Fruit fly (Drosophila melanogaster) whole organism, embryonic: Measurements from ENCODE around the gene PolG2.

ENCODE experiments used
- Asciz ChIP-seq: fragments of 200-800 bp; sonication (Bioruptor generic); optimal IDR thresholded peaks from 2 replicates; lab custom pipeline; 2017; ENCODE audit warnings: missing biosample characterization, mild to moderate bottlenecking, missing genetic modification characterization, missing genetic modification reagents
- Atf-2 ChIP-seq: fragments of 200-800 bp; sonication (Bioruptor generic); optimal IDR thresholded peaks from 2 replicates; lab custom pipeline; 2016; ENCODE audit warnings: missing biosample characterization, missing genetic modification characterization
- CG10147 ChIP-seq: fragments of 200-800 bp; sonication (Bioruptor generic); optimal IDR thresholded peaks from 2 replicates; lab custom pipeline; 2019; ENCODE audit warnings: missing biosample characterization, mild to moderate bottlenecking, missing genetic modification characterization, moderate library complexity
- CG10431 ChIP-seq: fragments of 200-800 bp; sonication (Bioruptor generic); optimal IDR thresholded peaks from 3 replicates; lab custom pipeline; 2018; ENCODE audit warnings: missing biosample characterization, mild to moderate bottlenecking, missing genetic modification characterization
- CG12104 ChIP-seq: fragments of 200-800 bp; sonication (Bioruptor generic); optimal IDR thresholded peaks from 3 replicates; lab custom pipeline; 2016; ENCODE audit warnings: missing biosample characterization, missing genetic modification characterization
- CG12219 ChIP-seq: fragments of 200-800 bp; sonication (Bioruptor generic); optimal IDR thresholded peaks from 3 replicates; lab custom pipeline; 2018; ENCODE audit warnings: missing biosample characterization, mild to moderate bottlenecking, missing genetic modification characterization
- CG1233 ChIP-seq: fragments of 200-800 bp; sonication (Bioruptor generic); optimal IDR thresholded peaks from 4 replicates; lab custom pipeline; 2018; ENCODE audit warnings: missing biosample characterization, mild to moderate bottlenecking, missing genetic modification characterization
- CG12391 ChIP-seq: fragments of 200-800 bp; sonication (Bioruptor generic); optimal IDR thresholded peaks from 3 replicates; lab custom pipeline; 2018; ENCODE audit warnings: missing biosample characterization, mild to moderate bottlenecking, missing genetic modification characterization, moderate library complexity
- CG12744 ChIP-seq: fragments of 200-800 bp; sonication (Bioruptor generic); optimal IDR thresholded peaks from 2 replicates; lab custom pipeline; 2016; ENCODE audit warnings: missing biosample characterization, missing genetic modification characterization
- CG13123 ChIP-seq: fragments of 200-800 bp; sonication (Bioruptor generic); optimal IDR thresholded peaks from 2 replicates; lab custom pipeline; 2016; ENCODE audit warnings: missing biosample characterization, missing genetic modification characterization
- CG1529 ChIP-seq: fragments of 200-800 bp; sonication (Bioruptor generic); optimal IDR thresholded peaks from 3 replicates; lab custom pipeline; 2018; ENCODE audit warnings: missing biosample characterization, missing genetic modification characterization
- CG17361 ChIP-seq: fragments of 200-800 bp; sonication (Bioruptor generic); IDR thresholded peaks from 3 replicates; pipeline ENCODE4 v1.3.6; 2022; ENCODE audit warnings: missing biosample characterization, missing genetic modification characterization
- CG18011 ChIP-seq: fragments of 200-800 bp; sonication (Bioruptor generic); optimal IDR thresholded peaks from 2 replicates; lab custom pipeline; 2017; ENCODE audit warnings: missing biosample characterization, missing genetic modification characterization, mild to moderate bottlenecking, moderate library complexity, missing genotype
- CG18262 ChIP-seq: fragments of 200-800 bp; optimal IDR thresholded peaks from 3 replicates; lab custom pipeline; 2019; ENCODE audit warnings: missing biosample characterization, mild to moderate bottlenecking, missing genetic modification characterization, moderate library complexity
- CG32772 ChIP-seq: fragments of 200-800 bp; sonication (Bioruptor generic); IDR thresholded peaks from 2 replicates; pipeline ENCODE4 v1.3.6; 2022; ENCODE audit warnings: missing biosample characterization, missing genetic modification characterization
- CG4617 ChIP-seq: fragments of 200-800 bp; sonication (Bioruptor generic); optimal IDR thresholded peaks from 3 replicates; lab custom pipeline; 2016; ENCODE audit warnings: missing biosample characterization, missing genetic modification characterization, borderline replicate concordance
- CG4854 ChIP-seq: fragments of 200-800 bp; sonication (Bioruptor generic); optimal IDR thresholded peaks from 2 replicates; lab custom pipeline; 2016; ENCODE audit warnings: missing biosample characterization, missing genetic modification characterization, inconsistent platforms
- CG5180 ChIP-seq: fragments of 200-800 bp; sonication (Bioruptor generic); optimal IDR thresholded peaks from 3 replicates; lab custom pipeline; 2017; ENCODE audit warnings: missing biosample characterization, missing genetic modification characterization, mild to moderate bottlenecking, moderate library complexity, missing genetic modification reagents
- CG7839 ChIP-seq: fragments of 200-800 bp; sonication (Bioruptor generic); optimal IDR thresholded peaks from 3 replicates; lab custom pipeline; 2018; ENCODE audit warnings: missing biosample characterization, mild to moderate bottlenecking, missing genetic modification characterization, moderate library complexity
- CG9797 ChIP-seq: fragments of 200-800 bp; sonication (Bioruptor generic); optimal IDR thresholded peaks from 3 replicates; lab custom pipeline; 2018; ENCODE audit warnings: missing biosample characterization, mild to moderate bottlenecking, missing genetic modification characterization
- Dbx ChIP-seq: fragments of 200-800 bp; sonication (Bioruptor generic); IDR thresholded peaks from 3 replicates; pipeline ENCODE4 v1.3.6; 2022; ENCODE audit warnings: missing biosample characterization, missing genetic modification characterization
- Dfd ChIP-seq, 2 experiments: fragments of >200 bp; optimal IDR thresholded peaks; 2 replicates each; lab custom pipeline; 2017; ENCODE audit warnings: missing biosample characterization in 2 of 2, missing genetic modification characterization in 2 of 2
- Eip74EF ChIP-seq, 2 experiments: fragments of 200-800 bp in 1 of 2; fragments of >200 bp in 1 of 2; sonication (Bioruptor generic) in 1 of 2; optimal IDR thresholded peaks; 2 replicates each; lab custom pipeline; 2017 to 2019; ENCODE audit warnings: missing biosample characterization in 2 of 2, missing genetic modification characterization in 2 of 2, mild to moderate bottlenecking in 1 of 2, moderate library complexity in 1 of 2
- Fer2 ChIP-seq: fragments of 200-800 bp; sonication (Bioruptor generic); optimal IDR thresholded peaks from 2 replicates; lab custom pipeline; 2018; ENCODE audit warnings: missing biosample characterization, mild to moderate bottlenecking, missing genetic modification characterization, moderate library complexity
- HLHmδ ChIP-seq: fragments of 200-800 bp; sonication (Bioruptor generic); optimal IDR thresholded peaks from 2 replicates; lab custom pipeline; 2018; ENCODE audit warnings: missing biosample characterization, mild to moderate bottlenecking, missing genetic modification characterization, moderate library complexity
- Hmr ChIP-seq: fragments of 200-800 bp; sonication (Bioruptor generic); optimal IDR thresholded peaks from 3 replicates; lab custom pipeline; 2017; ENCODE audit warnings: mild to moderate bottlenecking, missing biosample characterization, missing genetic modification reagents, missing genetic modification characterization
- Myb ChIP-seq: fragments of 200-800 bp; sonication (Bioruptor generic); optimal IDR thresholded peaks from 2 replicates; lab custom pipeline; 2016; ENCODE audit warnings: missing biosample characterization, missing genetic modification characterization
- Optix ChIP-seq: fragments of 200-800 bp; sonication (Bioruptor generic); IDR thresholded peaks from 3 replicates; pipeline ENCODE4 v1.3.6; 2022; ENCODE audit warnings: missing biosample characterization, missing genetic modification characterization
- Sox100B ChIP-seq: fragments of 200-800 bp; sonication (Bioruptor generic); optimal IDR thresholded peaks from 3 replicates; lab custom pipeline; 2018; ENCODE audit warnings: missing biosample characterization, mild to moderate bottlenecking, missing genetic modification characterization
- Stat92E ChIP-seq, 3 experiments: fragments of >200 bp in 2 of 3; fragments of 200-800 bp in 1 of 3; sonication (Bioruptor generic) in 1 of 3; optimal IDR thresholded peaks; 2 replicates each; lab custom pipeline; 2017 to 2019; ENCODE audit warnings: missing biosample characterization in 3 of 3, missing genetic modification characterization in 3 of 3, mild to moderate bottlenecking in 1 of 3, moderate library complexity in 1 of 3
- Usf ChIP-seq: fragments of 200-800 bp; sonication (Bioruptor generic); optimal IDR thresholded peaks from 2 replicates; lab custom pipeline; 2017; ENCODE audit warnings: missing genotype, missing biosample characterization, missing genetic modification characterization
- aop ChIP-seq: fragments of 200-800 bp; sonication (Bioruptor generic); IDR thresholded peaks from 2 replicates; pipeline ENCODE4 v1.3.6; 2022; ENCODE audit warnings: missing biosample characterization, missing genetic modification characterization
- ftz-f1 ChIP-seq: fragments of 200-800 bp; sonication (Bioruptor generic); optimal IDR thresholded peaks from 2 replicates; lab custom pipeline; 2016; ENCODE audit warnings: missing biosample characterization, missing genetic modification characterization
- fu2 ChIP-seq: fragments of 200-800 bp; sonication (Bioruptor generic); optimal IDR thresholded peaks from 2 replicates; lab custom pipeline; 2016; ENCODE audit warnings: missing biosample characterization, missing genetic modification characterization
- grau ChIP-seq: fragments of 200-800 bp; optimal IDR thresholded peaks from 3 replicates; lab custom pipeline; 2019; ENCODE audit warnings: missing biosample characterization, mild to moderate bottlenecking, missing genetic modification characterization, moderate library complexity
- gt ChIP-seq: fragments of 200-800 bp; sonication (Bioruptor generic); IDR thresholded peaks from 2 replicates; pipeline ENCODE4 v1.3.6; 2022; ENCODE audit warnings: missing biosample characterization, missing genetic modification characterization
- hbn ChIP-seq: fragments of 200-800 bp; sonication (Bioruptor generic); IDR thresholded peaks from 2 replicates; pipeline ENCODE4 v1.3.6; 2022; ENCODE audit warnings: missing biosample characterization, missing genetic modification characterization; ENCODE audit not compliant: partially characterized antibody
- her ChIP-seq: fragments of 200-800 bp; sonication (Bioruptor generic); optimal IDR thresholded peaks from 2 replicates; lab custom pipeline; 2016; ENCODE audit warnings: missing biosample characterization, missing genetic modification characterization
- ken ChIP-seq: fragments of 200-800 bp; sonication (Bioruptor generic); IDR thresholded peaks from 3 replicates; pipeline ENCODE4 v1.3.6; 2022; ENCODE audit warnings: missing biosample characterization, missing genetic modification characterization
- kni ChIP-seq: fragments of 200-800 bp; sonication (Bioruptor generic); optimal IDR thresholded peaks from 3 replicates; lab custom pipeline; 2017; ENCODE audit warnings: mild to moderate bottlenecking, missing biosample characterization, missing genetic modification reagents, missing genetic modification characterization
- lab ChIP-seq: fragments of 200-800 bp; sonication (Bioruptor generic); optimal IDR thresholded peaks from 3 replicates; lab custom pipeline; 2017; ENCODE audit warnings: missing biosample characterization, missing genetic modification characterization, mild to moderate bottlenecking, moderate library complexity, missing genetic modification reagents
- luna ChIP-seq: fragments of 200-800 bp; sonication (Bioruptor generic); optimal IDR thresholded peaks from 2 replicates; lab custom pipeline; 2016; ENCODE audit warnings: missing biosample characterization, missing genetic modification characterization
- nerfin-1 ChIP-seq: fragments of 200-800 bp; sonication (Bioruptor generic); optimal IDR thresholded peaks from 3 replicates; lab custom pipeline; 2019; ENCODE audit warnings: missing biosample characterization, mild to moderate bottlenecking, missing genetic modification characterization, moderate library complexity
- pros ChIP-seq: fragments of 200-800 bp; sonication (Bioruptor generic); optimal IDR thresholded peaks from 3 replicates; lab custom pipeline; 2019; ENCODE audit warnings: missing biosample characterization, mild to moderate bottlenecking, missing genetic modification characterization, moderate library complexity
- run ChIP-seq: fragments of 200-800 bp; sonication (Bioruptor generic); optimal IDR thresholded peaks from 3 replicates; lab custom pipeline; 2018; ENCODE audit warnings: missing biosample characterization, mild to moderate bottlenecking, missing genetic modification characterization
- seq ChIP-seq: fragments of 200-800 bp; sonication (Bioruptor generic); IDR thresholded peaks from 2 replicates; pipeline ENCODE4 v1.3.6; 2022; ENCODE audit warnings: missing biosample characterization, missing genetic modification characterization
- slp2 ChIP-seq: fragments of 200-800 bp; sonication (Bioruptor generic); optimal IDR thresholded peaks from 2 replicates; lab custom pipeline; 2016; ENCODE audit warnings: missing biosample characterization, missing genetic modification characterization
- stwl ChIP-seq: fragments of 200-800 bp; sonication (Bioruptor generic); optimal IDR thresholded peaks from 3 replicates; lab custom pipeline; 2018; ENCODE audit warnings: missing biosample characterization, mild to moderate bottlenecking, missing genetic modification characterization, moderate library complexity
- tgo ChIP-seq: fragments of 200-800 bp; sonication (Bioruptor generic); IDR thresholded peaks from 3 replicates; pipeline ENCODE4 v1.3.6; 2022; ENCODE audit warnings: missing biosample characterization, missing genetic modification characterization
- tin ChIP-seq: fragments of 200-800 bp; sonication (Bioruptor generic); optimal IDR thresholded peaks from 3 replicates; lab custom pipeline; 2016; ENCODE audit warnings: missing biosample characterization, missing genetic modification characterization

Gene PolG2

DNA sequence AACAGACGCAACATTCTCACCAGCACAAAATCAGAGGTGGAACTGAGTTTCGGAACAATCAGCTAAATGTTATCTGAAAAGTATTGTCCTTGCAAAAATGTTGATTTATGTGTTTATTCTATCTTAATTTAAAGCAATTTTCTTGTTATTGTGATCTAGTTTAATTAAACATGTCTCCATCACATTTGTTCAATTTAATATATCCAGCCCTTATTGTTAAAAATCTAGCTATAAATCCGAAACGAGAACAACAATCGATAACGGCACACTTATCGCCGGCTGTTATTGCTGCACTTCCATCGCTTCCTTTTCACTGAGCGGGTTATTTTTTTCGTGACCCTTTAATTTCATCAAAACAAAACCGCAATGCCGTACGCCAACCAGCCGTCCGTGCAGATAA is at the start of gene PolG2, which contains the start of the genes GatC and Polr2C (continued):
- TF ChIP-seq gt (GFP tag; lab: Robert Waterston, UW) = no peak
- no peak for TF ChIP-seq Usf
- TF ChIP-seq CG1233 (GFP tag; lab: Kevin White, UChicago) = no peak
- no peak for TF ChIP-seq lab
- TF ChIP-seq ken = peak; percentile 47; the same call in 1 of the 3 replicates
- no peak for TF ChIP-seq slp2
- no peak for TF ChIP-seq CG10431 (GFP tag; lab: Kevin White, UChicago)
- TF ChIP-seq Atf-2 (GFP tag; lab: Kevin White, UChicago) = peak; percentile 27
- TF ChIP-seq CG18262 (tag; lab: Kevin White, UChicago) = no peak
- no peak for TF ChIP-seq CG17361 (GFP tag; lab: Robert Waterston, UW)
- peak; percentile 69 for TF ChIP-seq CG12391 (tag; lab: Kevin White, UChicago)
- peak; percentile 65 for TF ChIP-seq grau (tag; lab: Kevin White, UChicago)
- TF ChIP-seq Stat92E (GFP tag; optimal IDR thresholded peaks at IDR 0.05; lab: Kevin White, UChicago) = peak in 1 of 3 experiments; percentile 52
- TF ChIP-seq CG12219 (GFP tag; lab: Kevin White, UChicago) = no peak
- no peak for TF ChIP-seq pros (GFP tag; lab: Kevin White, UChicago)
- no peak for TF ChIP-seq Optix (GFP tag; lab: Robert Waterston, UW)
- no peak for TF ChIP-seq CG1529 (GFP tag; lab: Kevin White, UChicago)
- peak; percentile 38; the same call in 1 of the 3 replicates for TF ChIP-seq tgo (GFP tag; lab: Robert Waterston, UW)
- no peak for TF ChIP-seq Fer2 (tag; lab: Kevin White, UChicago)
- TF ChIP-seq CG4854 (GFP tag; lab: Kevin White, UChicago) = peak; percentile 2
- no peak for TF ChIP-seq Eip74EF (GFP tag; optimal IDR thresholded peaks at IDR 0.05; lab: Kevin White, UChicago)
- TF ChIP-seq tin (GFP tag; lab: Kevin White, UChicago) = peak; percentile 2
- peak; percentile 94 for TF ChIP-seq CG4617 (GFP tag; lab: Kevin White, UChicago)
- no peak for TF ChIP-seq CG12744 (GFP tag; lab: Kevin White, UChicago)
- peak; percentile 68 for TF ChIP-seq stwl (tag; lab: Kevin White, UChicago)
- TF ChIP-seq run = no peak
- TF ChIP-seq kni (GFP tag; lab: Kevin White, UChicago) = no peak
- peak; percentile 32 for TF ChIP-seq fu2 (GFP tag; lab: Kevin White, UChicago)
- no peak for TF ChIP-seq Dfd (GFP tag; optimal IDR thresholded peaks at IDR 0.05; lab: Kevin White, UChicago)
- no peak for TF ChIP-seq nerfin-1 (tag; lab: Kevin White, UChicago)
- TF ChIP-seq Hmr = no peak
- TF ChIP-seq Myb (GFP tag; lab: Kevin White, UChicago) = peak; percentile 49
- TF ChIP-seq her (GFP tag; lab: Kevin White, UChicago) = no peak
- TF ChIP-seq hbn = peak; percentile 79
- no peak for TF ChIP-seq CG10147 (GFP tag; lab: Kevin White, UChicago)
- no peak for TF ChIP-seq luna (GFP tag; lab: Kevin White, UChicago)
- no peak for TF ChIP-seq Sox100B (GFP tag; lab: Kevin White, UChicago)
- no peak for TF ChIP-seq CG32772
- no peak for TF ChIP-seq HLHmδ (GFP tag; lab: Kevin White, UChicago)
- TF ChIP-seq Asciz (GFP tag; lab: Kevin White, UChicago) = no peak
- TF ChIP-seq CG13123 (GFP tag; lab: Kevin White, UChicago) = no peak
- peak; percentile 97 for TF ChIP-seq CG18011 (GFP tag; lab: Kevin White, UChicago)
- peak; percentile 5 for TF ChIP-seq CG9797 (GFP tag; lab: Kevin White, UChicago)
- TF ChIP-seq ftz-f1 = no peak
- no peak for TF ChIP-seq CG5180 (GFP tag; lab: Kevin White, UChicago)
- TF ChIP-seq CG7839 (tag; lab: Kevin White, UChicago) = no peak
- TF ChIP-seq seq = peak; percentile 30; the same call in 1 of the 2 replicates
- no peak for TF ChIP-seq CG12104 (GFP tag; lab: Kevin White, UChicago)
- TF ChIP-seq aop (GFP tag; lab: Robert Waterston, UW) = no peak
- TF ChIP-seq Dbx (GFP tag; lab: Robert Waterston, UW) = no peak
